Worm (Caenorhabditis elegans): ENCODE data around the gene ppm-1.A.

The ppm-1.A gene

DNA sequence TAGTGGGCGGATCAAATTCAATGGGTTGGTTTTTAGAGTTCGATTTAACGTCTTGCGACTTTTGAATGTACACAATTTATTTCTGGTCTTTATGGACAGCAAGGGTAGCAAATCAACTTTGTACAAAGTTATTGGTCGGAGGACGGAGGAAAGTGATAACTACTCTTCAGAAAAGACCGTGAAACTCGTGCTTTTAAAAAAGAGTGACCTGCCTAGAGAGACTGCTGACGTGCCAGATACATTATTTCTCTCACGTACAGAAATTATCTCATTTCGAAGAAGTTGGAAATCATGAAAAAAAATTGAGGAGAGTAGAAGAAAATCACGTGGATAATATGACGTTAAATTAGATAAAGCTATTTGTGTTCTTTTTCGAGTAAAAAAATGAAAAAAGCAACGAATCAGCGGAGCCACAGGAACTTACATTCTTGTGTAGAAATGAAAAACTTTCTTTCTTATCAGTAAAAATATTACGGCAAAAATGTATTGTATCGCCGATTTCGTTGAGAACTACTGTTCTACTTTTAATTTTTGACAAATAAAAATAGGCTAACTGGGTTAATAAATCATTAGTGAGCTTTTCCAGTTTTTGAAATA, at the start of gene ppm-1.A:
Gene ppm-1.A (minus strand): TSS at position 294 of the 597 bp plus-strand sequence.
- TF ChIP-seq fos-1 (tag; optimal IDR thresholded peaks at IDR 0.05) (no peak), pqm-1 (tag; optimal IDR thresholded peaks at IDR 0.05) (peak; percentile 35), nhr-23 (tag; optimal IDR thresholded peaks at IDR 0.05) (peak; percentile 20), sea-2 (GFP tag; optimal IDR thresholded peaks at IDR 0.05) (no peak), egl-5 (tag; optimal IDR thresholded peaks at IDR 0.05) (no peak), mml-1 (tag; optimal IDR thresholded peaks at IDR 0.05) (peak; percentile 46), pha-4 (tag; optimal IDR thresholded peaks at IDR 0.05) (peak; percentile 23), elt-2 (tag; optimal IDR thresholded peaks at IDR 0.05) (peak; percentile 37)

ce11 chrV:10581837-10582300, 45.7 kb upstream of the ppm-1.A start, which contains the start of gene T21C9.6:
T21C9.6 (plus strand) TSS chrV:10581887.
- TF ChIP-seq elt-2 (tag; optimal IDR thresholded peaks at IDR 0.05), result peak; percentile 52
- peak; percentile 26 for TF ChIP-seq pqm-1 (tag; optimal IDR thresholded peaks at IDR 0.05)
- TF ChIP-seq ceh-82 (tag; optimal IDR thresholded peaks at IDR 0.05), result no peak
- TF ChIP-seq elt-3 (tag; optimal IDR thresholded peaks at IDR 0.05), result no peak

ce11 chrV:10580638-10581037, 44.5 kb upstream of the ppm-1.A start:
- TF ChIP-seq ceh-28 (tag; optimal IDR thresholded peaks at IDR 0.05) (peak; percentile 25), pqm-1 (tag; optimal IDR thresholded peaks at IDR 0.05) (peak; percentile 56), pha-4 (tag; optimal IDR thresholded peaks at IDR 0.05) (peak; percentile 19), elt-2 (tag; optimal IDR thresholded peaks at IDR 0.05) (peak; percentile 84), mml-1 (tag; optimal IDR thresholded peaks at IDR 0.05) (no peak)

DNA sequence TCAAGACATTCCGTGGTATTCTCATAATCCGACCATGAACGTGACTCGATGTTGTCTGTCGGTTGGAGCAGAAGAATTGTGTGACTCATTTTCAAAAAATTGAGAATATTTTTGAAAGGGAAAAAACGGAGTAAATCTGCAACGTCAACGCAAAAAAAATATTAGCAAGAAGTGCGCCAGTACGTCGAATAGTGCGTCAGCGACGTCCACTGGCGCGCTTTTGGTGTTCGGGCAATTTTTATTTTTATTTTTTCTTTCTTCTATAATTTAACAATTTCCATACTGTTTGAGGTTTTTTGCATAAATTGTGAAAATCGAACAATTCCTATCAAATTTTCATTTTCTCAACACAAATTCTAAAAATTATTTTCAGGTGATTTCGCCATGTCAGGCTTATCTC, 42.8 kb upstream of the ppm-1.A start, which contains the start of the genes erh-1 and lpd-9:
Gene erh-1 (minus strand): TSS at position 204 of the 400 bp plus-strand sequence.
Gene lpd-9 (plus strand): TSS at position 368 of the 400 bp plus-strand sequence.
- TF ChIP-seq fkh-2 (tag; optimal IDR thresholded peaks at IDR 0.05) (no peak), ZK546.5 (tag; optimal IDR thresholded peaks at IDR 0.05) (no peak), ceh-16 (tag; optimal IDR thresholded peaks at IDR 0.05) (no peak), nhr-237 (tag; optimal IDR thresholded peaks at IDR 0.05) (no peak), R02D3.7 (tag; optimal IDR thresholded peaks at IDR 0.05) (peak; percentile 72), jun-1 (tag; optimal IDR thresholded peaks at IDR 0.05) (no peak), unc-62 (GFP tag; optimal IDR thresholded peaks at IDR 0.05) (no peak), nhr-77 (tag; optimal IDR thresholded peaks at IDR 0.05) (no peak), ztf-11 (tag; optimal IDR thresholded peaks at IDR 0.05) (no peak), daf-12 (tag; optimal IDR thresholded peaks at IDR 0.05) (no peak), ceh-9 (tag; optimal IDR thresholded peaks at IDR 0.05) (no peak), unc-39 (tag; optimal IDR thresholded peaks at IDR 0.05) (no peak), skn-1 (tag; optimal IDR thresholded peaks at IDR 0.05) (peak; percentile 7), nfya-1 (tag; optimal IDR thresholded peaks at IDR 0.05; ENCODE audit: insufficient read depth) (peak; percentile 65), mdl-1 (tag; optimal IDR thresholded peaks at IDR 0.05) (no peak), nhr-76 (tag; optimal IDR thresholded peaks at IDR 0.05) (no peak), nhr-23 (tag; optimal IDR thresholded peaks at IDR 0.05) (peak; percentile 88), lin-15B (tag; optimal IDR thresholded peaks at IDR 0.05) (peak; percentile 72), egl-5 (tag; optimal IDR thresholded peaks at IDR 0.05) (no peak), lsy-12 (tag; optimal IDR thresholded peaks at IDR 0.05) (peak; percentile 77), pha-4 (tag; optimal IDR thresholded peaks at IDR 0.05) (no peak), fkh-10 (GFP tag; optimal IDR thresholded peaks at IDR 0.05) (no peak), ceh-28 (tag; optimal IDR thresholded peaks at IDR 0.05) (peak; percentile 41), lin-39 (tag; optimal IDR thresholded peaks at IDR 0.05) (no peak), hmg-11 (tag; optimal IDR thresholded peaks at IDR 0.05) (peak; percentile 76), snpc-4 (tag; optimal IDR thresholded peaks at IDR 0.05) (peak; percentile 68), elt-1 (tag; optimal IDR thresholded peaks at IDR 0.05) (no peak), ama-1 (optimal IDR thresholded peaks at IDR 0.05) (peak; percentile 27), elt-3 (tag; optimal IDR thresholded peaks at IDR 0.05) (no peak), nhr-11 (tag; optimal IDR thresholded peaks at IDR 0.05) (no peak), tbx-2 (tag; optimal IDR thresholded peaks at IDR 0.05) (no peak), sea-2 (GFP tag; optimal IDR thresholded peaks at IDR 0.05) (no peak), mml-1 (tag; optimal IDR thresholded peaks at IDR 0.05) (no peak), zag-1 (tag; optimal IDR thresholded peaks at IDR 0.05) (no peak), egl-27 (tag; optimal IDR thresholded peaks at IDR 0.05) (no peak), aly-2 (tag; optimal IDR thresholded peaks at IDR 0.05) (no peak), nhr-28 (tag; optimal IDR thresholded peaks at IDR 0.05) (no peak), elt-2 (tag; optimal IDR thresholded peaks at IDR 0.05) (peak; percentile 60), pqm-1 (tag; optimal IDR thresholded peaks at IDR 0.05) (peak; percentile 48), ztf-4 (tag; optimal IDR thresholded peaks at IDR 0.05) (no peak), nhr-67 (tag; optimal IDR thresholded peaks at IDR 0.05) (no peak), nhr-43 (tag; optimal IDR thresholded peaks at IDR 0.05; ENCODE audit: poor library complexity, severe bottlenecking) (peak; percentile 71), nhr-12 (tag; optimal IDR thresholded peaks at IDR 0.05) (no peak), ceh-82 (tag; optimal IDR thresholded peaks at IDR 0.05) (no peak)
